Worm (Caenorhabditis elegans) whole organism, L1 larva: ENCODE results near the gene str-108.

ENCODE experiments used
- F16B12.6 ChIP-seq: fragments of 150-350 bp; optimal IDR thresholded peaks from 2 replicates; lab custom pipeline; 2014; ENCODE audit warnings: missing biosample characterization, missing genetic modification characterization
- aly-2 ChIP-seq: fragments of 150-350 bp; optimal IDR thresholded peaks from 2 replicates; lab custom pipeline; 2014; ENCODE audit warnings: missing biosample characterization, missing genetic modification characterization
- blmp-1 ChIP-seq: fragments of 150-350 bp; optimal IDR thresholded peaks from 2 replicates; lab custom pipeline; 2014; ENCODE audit warnings: missing biosample characterization, missing genetic modification characterization
- dpl-1 ChIP-seq, 3 experiments: fragments of 150-350 bp in 2 of 3; sonication (generic microtip) in 1 of 3; optimal IDR thresholded peaks; 2 replicates each; lab custom pipeline; 2014 to 2017; ENCODE audit warnings: missing biosample characterization in 3 of 3, missing genetic modification characterization in 3 of 3, missing genetic modification reagents in 3 of 3
- nhr-237 ChIP-seq: fragments of 150-350 bp; optimal IDR thresholded peaks from 2 replicates; lab custom pipeline; 2014; ENCODE audit warnings: missing biosample characterization, missing genetic modification characterization
- nhr-28 ChIP-seq: fragments of 150-350 bp; optimal IDR thresholded peaks from 2 replicates; lab custom pipeline; 2014; ENCODE audit warnings: missing biosample characterization, missing genetic modification characterization
- skn-1 ChIP-seq: fragments of 150-350 bp; optimal IDR thresholded peaks from 2 replicates; lab custom pipeline; 2014; ENCODE audit warnings: missing biosample characterization, missing genetic modification characterization
- snpc-4 ChIP-seq: fragments of 150-350 bp; optimal IDR thresholded peaks from 2 replicates; lab custom pipeline; 2014; ENCODE audit warnings: missing biosample characterization, missing genetic modification characterization
- sptf-1 ChIP-seq: fragments of 150-350 bp; optimal IDR thresholded peaks from 2 replicates; lab custom pipeline; 2014; ENCODE audit warnings: missing biosample characterization, missing genetic modification characterization
- unc-98 ChIP-seq: fragments of 200-800 bp; sonication (Bioruptor generic); IDR thresholded peaks from 2 replicates; pipeline ENCODE4 v1.3.6; 2022; ENCODE audit warnings: missing genetic modification characterization, missing compliant biosample characterization

- no peak for TF ChIP-seq unc-98
- TF ChIP-seq snpc-4 (tag; lab: Kevin White, UChicago): no peak
- no peak for TF ChIP-seq blmp-1
- TF ChIP-seq nhr-28 (tag; lab: Kevin White, UChicago): no peak
- no peak for TF ChIP-seq skn-1 (tag; lab: Kevin White, UChicago)
- no peak for TF ChIP-seq aly-2 (tag; lab: Kevin White, UChicago)
- no peak for TF ChIP-seq F16B12.6 (tag; lab: Kevin White, UChicago)
- no peak for TF ChIP-seq sptf-1 (tag; lab: Kevin White, UChicago)
- TF ChIP-seq dpl-1 (GFP tag; optimal IDR thresholded peaks at IDR 0.05; lab: Kevin White, UChicago): no peak
- no peak for TF ChIP-seq nhr-237 (tag; lab: Kevin White, UChicago)
These were observed 22.9 kb upstream of the str-108 start, which contains the start of gene fbxa-88 for ce11 chrV:16143066-16143581.
